Fruit fly (Drosophila melanogaster) whole organism, embryonic: Measurements from ENCODE around the gene CG15343.
A peak's percentile ranks its signal among the peaks of the same experiment; 100 is the strongest.

Experiments
- CG10462 ChIP-seq: fragments of 200-800 bp; sonication (Bioruptor generic); optimal IDR thresholded peaks from 2 replicates; lab custom pipeline; 2016; ENCODE audit warnings: missing biosample characterization, missing genetic modification characterization
- CG12071 ChIP-seq: fragments of 200-800 bp; sonication (Bioruptor generic); optimal IDR thresholded peaks from 3 replicates; lab custom pipeline; 2018; ENCODE audit warnings: missing biosample characterization, mild to moderate bottlenecking, missing genetic modification characterization
- CG12236 ChIP-seq: fragments of 200-800 bp; sonication (Bioruptor generic); optimal IDR thresholded peaks from 2 replicates; lab custom pipeline; 2016; ENCODE audit warnings: missing biosample characterization, missing genetic modification characterization
- CG15479 ChIP-seq: fragments of 200-800 bp; sonication (Bioruptor generic); optimal IDR thresholded peaks from 3 replicates; lab custom pipeline; 2019; ENCODE audit warnings: missing biosample characterization, mild to moderate bottlenecking, missing genetic modification characterization, moderate library complexity
- CG15601 ChIP-seq: fragments of 200-800 bp; sonication (Bioruptor generic); optimal IDR thresholded peaks from 3 replicates; lab custom pipeline; 2019; ENCODE audit warnings: missing biosample characterization, mild to moderate bottlenecking, missing genetic modification characterization, moderate library complexity
- CG18764 ChIP-seq: fragments of 200-800 bp; sonication (Bioruptor generic); optimal IDR thresholded peaks from 3 replicates; lab custom pipeline; 2016; ENCODE audit warnings: missing biosample characterization, missing genetic modification characterization
- CG3281 ChIP-seq: fragments of 200-800 bp; sonication (Bioruptor generic); optimal IDR thresholded peaks from 3 replicates; lab custom pipeline; 2017; ENCODE audit warnings: missing biosample characterization, mild to moderate bottlenecking, missing genetic modification characterization
- CG8924 ChIP-seq: fragments of 200-800 bp; optimal IDR thresholded peaks from 3 replicates; lab custom pipeline; 2019; ENCODE audit warnings: missing biosample characterization, mild to moderate bottlenecking, missing genetic modification characterization, moderate library complexity
- D19A ChIP-seq: fragments of 200-800 bp; optimal IDR thresholded peaks from 3 replicates; lab custom pipeline; 2019; ENCODE audit warnings: missing biosample characterization, mild to moderate bottlenecking, missing genetic modification characterization, moderate library complexity
- Dp ChIP-seq: fragments of 200-800 bp; sonication (Bioruptor generic); optimal IDR thresholded peaks from 2 replicates; lab custom pipeline; 2018; ENCODE audit warnings: missing biosample characterization, mild to moderate bottlenecking, missing genetic modification characterization, moderate library complexity
- Eip74EF ChIP-seq, 2 experiments: fragments of 200-800 bp in 1 of 2; fragments of >200 bp in 1 of 2; sonication (Bioruptor generic) in 1 of 2; optimal IDR thresholded peaks; 2 replicates each; lab custom pipeline; 2017 to 2019; ENCODE audit warnings: missing biosample characterization in 2 of 2, missing genetic modification characterization in 2 of 2, mild to moderate bottlenecking in 1 of 2, moderate library complexity in 1 of 2
- Hmx ChIP-seq: fragments of 200-800 bp; sonication (Bioruptor generic); optimal IDR thresholded peaks from 2 replicates; lab custom pipeline; 2016; ENCODE audit warnings: missing biosample characterization, missing genetic modification characterization
- Hr78 ChIP-seq, 2 experiments: fragments of 200-800 bp in 1 of 2; fragments of >200 bp in 1 of 2; sonication (Bioruptor generic) in 1 of 2; optimal IDR thresholded peaks; 2 replicates each; lab custom pipeline; 2017 to 2019; ENCODE audit warnings: missing biosample characterization in 2 of 2, missing genetic modification characterization in 2 of 2, mild to moderate bottlenecking in 1 of 2, moderate library complexity in 1 of 2
- Kr ChIP-seq: fragments of 200-800 bp; sonication (Bioruptor generic); optimal IDR thresholded peaks from 2 replicates; lab custom pipeline; 2017; ENCODE audit warnings: missing biosample characterization, mild to moderate bottlenecking, missing genetic modification characterization
- Oaz ChIP-seq: fragments of 200-800 bp; sonication (Bioruptor generic); IDR thresholded peaks from 2 replicates; pipeline ENCODE4 v1.3.6; 2022; ENCODE audit warnings: missing biosample characterization, missing genetic modification characterization
- Six4 ChIP-seq: fragments of 200-800 bp; sonication (Bioruptor generic); optimal IDR thresholded peaks from 2 replicates; lab custom pipeline; 2016; ENCODE audit warnings: missing biosample characterization, missing genetic modification characterization
- Sox100B ChIP-seq: fragments of 200-800 bp; sonication (Bioruptor generic); optimal IDR thresholded peaks from 3 replicates; lab custom pipeline; 2018; ENCODE audit warnings: missing biosample characterization, mild to moderate bottlenecking, missing genetic modification characterization
- dmrt11E ChIP-seq: fragments of 200-800 bp; sonication (Bioruptor generic); optimal IDR thresholded peaks from 3 replicates; lab custom pipeline; 2018; ENCODE audit warnings: missing biosample characterization, mild to moderate bottlenecking, missing genetic modification characterization, moderate library complexity
- esg ChIP-seq: fragments of 200-800 bp; sonication (Bioruptor generic); conservative IDR thresholded peaks from 2 replicates; pipeline ENCODE4 v1.3.6; 2022; ENCODE audit warnings: missing biosample characterization, missing genetic modification characterization
- eve ChIP-seq, 2 experiments: fragments of >200 bp; optimal IDR thresholded peaks; 2 replicates each; lab custom pipeline; 2017; ENCODE audit warnings: missing biosample characterization in 2 of 2, missing genetic modification characterization in 2 of 2
- gcm ChIP-seq: fragments of 200-800 bp; sonication (Bioruptor generic); optimal IDR thresholded peaks from 2 replicates; lab custom pipeline; 2019; ENCODE audit warnings: missing biosample characterization, mild to moderate bottlenecking, missing genetic modification characterization, moderate library complexity
- gem ChIP-seq: fragments of 200-800 bp; sonication (Bioruptor generic); optimal IDR thresholded peaks from 2 replicates; lab custom pipeline; 2019; ENCODE audit warnings: missing biosample characterization, mild to moderate bottlenecking, missing genetic modification characterization, moderate library complexity
- gsb-n ChIP-seq: fragments of 200-800 bp; sonication (Bioruptor generic); optimal IDR thresholded peaks from 3 replicates; lab custom pipeline; 2018; ENCODE audit warnings: missing biosample characterization, mild to moderate bottlenecking, missing genetic modification characterization
- jing ChIP-seq: fragments of 200-800 bp; sonication (Bioruptor generic); optimal IDR thresholded peaks from 2 replicates; lab custom pipeline; 2018; ENCODE audit warnings: missing biosample characterization, mild to moderate bottlenecking, missing genetic modification characterization
- klu ChIP-seq: fragments of 200-800 bp; sonication (Bioruptor generic); IDR thresholded peaks from 2 replicates; pipeline ENCODE4 v1.3.6; 2022; ENCODE audit warnings: missing biosample characterization, missing genetic modification characterization
- kni ChIP-seq: fragments of 200-800 bp; sonication (Bioruptor generic); optimal IDR thresholded peaks from 3 replicates; lab custom pipeline; 2017; ENCODE audit warnings: mild to moderate bottlenecking, missing biosample characterization, missing genetic modification reagents, missing genetic modification characterization
- lab ChIP-seq: fragments of 200-800 bp; sonication (Bioruptor generic); optimal IDR thresholded peaks from 3 replicates; lab custom pipeline; 2017; ENCODE audit warnings: missing biosample characterization, missing genetic modification characterization, mild to moderate bottlenecking, moderate library complexity, missing genetic modification reagents
- pan ChIP-seq, 4 experiments: fragments of >200 bp in 3 of 4; fragments of 200-800 bp in 1 of 4; sonication (Bioruptor generic) in 1 of 4; optimal IDR thresholded peaks in 3 of 4; IDR thresholded peaks in 1 of 4; 2 replicates each; pipeline versions ENCODE4 v1.3.6 to Lab custom; 2017 to 2022; ENCODE audit warnings: missing biosample characterization in 2 of 4, missing genetic modification characterization in 2 of 4, mixed read lengths in 1 of 4
- pros ChIP-seq: fragments of 200-800 bp; sonication (Bioruptor generic); optimal IDR thresholded peaks from 3 replicates; lab custom pipeline; 2019; ENCODE audit warnings: missing biosample characterization, mild to moderate bottlenecking, missing genetic modification characterization, moderate library complexity
- repo ChIP-seq: fragments of 200-800 bp; sonication (Bioruptor generic); optimal IDR thresholded peaks from 2 replicates; lab custom pipeline; 2016; ENCODE audit warnings: missing biosample characterization, missing genetic modification characterization
- ro ChIP-seq: fragments of 200-800 bp; sonication (Bioruptor generic); IDR thresholded peaks from 2 replicates; pipeline ENCODE4 v1.3.6; 2022; ENCODE audit warnings: missing biosample characterization, missing genetic modification characterization
- sens ChIP-seq: fragments of 200-800 bp; sonication (Bioruptor generic); peaks from one replicate; lab custom pipeline; 2016; ENCODE audit warnings: missing biosample characterization, missing genetic modification characterization
- sqz ChIP-seq: fragments of 200-800 bp; sonication (Bioruptor generic); optimal IDR thresholded peaks from 3 replicates; lab custom pipeline; 2018; ENCODE audit warnings: missing biosample characterization, mild to moderate bottlenecking, missing genetic modification characterization
- sug ChIP-seq: fragments of 200-800 bp; optimal IDR thresholded peaks from 2 replicates; lab custom pipeline; 2019; ENCODE audit warnings: missing biosample characterization, mild to moderate bottlenecking, missing genetic modification characterization, moderate library complexity
- tap ChIP-seq: fragments of 200-800 bp; optimal IDR thresholded peaks from 3 replicates; lab custom pipeline; 2019; ENCODE audit warnings: missing biosample characterization, mild to moderate bottlenecking, missing genetic modification characterization, moderate library complexity
- twi ChIP-seq: fragments of 200-800 bp; optimal IDR thresholded peaks from 2 replicates; lab custom pipeline; 2019; ENCODE audit warnings: missing biosample characterization, mild to moderate bottlenecking, missing genetic modification characterization, moderate library complexity
- zfh2 ChIP-seq: fragments of 200-800 bp; sonication (Bioruptor generic); optimal IDR thresholded peaks from 2 replicates; lab custom pipeline; 2016; ENCODE audit warnings: missing biosample characterization, missing genetic modification characterization

CG15343 gene

dm6 chrX:8273799-8274484 is at the start of gene CG15343 (continued):
- TF ChIP-seq Dp (no peak), sug (tag; lab: Kevin White, UChicago) (peak; percentile 12), zfh2 (GFP tag; lab: Kevin White, UChicago) (peak; percentile 31), Oaz (GFP tag; lab: Robert Waterston, UW) (no peak), pan (optimal IDR thresholded peaks at IDR 0.05; lab: Kevin White, UChicago) (no peak), pan (GFP tag; optimal IDR thresholded peaks at IDR 0.05 in 1 of 2, IDR thresholded peaks at IDR 0.05 in 1 of 2) (peak in 1 of 2 experiments; percentile 44), ro (GFP tag; lab: Robert Waterston, UW) (no peak), CG15479 (no peak), CG15601 (tag; lab: Kevin White, UChicago) (no peak), lab (peak; percentile 32), repo (GFP tag; lab: Kevin White, UChicago) (no peak), CG3281 (GFP tag; lab: Kevin White, UChicago) (no peak), CG12071 (GFP tag; lab: Kevin White, UChicago) (no peak), Hmx (GFP tag; lab: Kevin White, UChicago) (no peak), esg (no peak), CG12236 (no peak), klu (GFP tag; lab: Robert Waterston, UW) (no peak)

dm6 chrX:8295338-8296206 is 22.0 kb upstream of the CG15343 start:
- TF ChIP-seq CG18764 (GFP tag; lab: Kevin White, UChicago), result peak; percentile 16
- peak; percentile 52 for TF ChIP-seq CG8924 (tag; lab: Kevin White, UChicago)
- TF ChIP-seq gcm (GFP tag; lab: Kevin White, UChicago), result peak; percentile 82
- peak; percentile 52 for TF ChIP-seq tap (tag; lab: Kevin White, UChicago)
- peak; percentile 3 for TF ChIP-seq sens (GFP tag; lab: Kevin White, UChicago)
- TF ChIP-seq CG10462, result peak; percentile 1
- peak; percentile 16 for TF ChIP-seq dmrt11E (tag; lab: Kevin White, UChicago)
- peak; percentile 49 for TF ChIP-seq CG15479
- TF ChIP-seq kni (GFP tag; lab: Kevin White, UChicago), result peak; percentile 81
- TF ChIP-seq twi (tag; lab: Kevin White, UChicago), result peak; percentile 95
- peak; percentile 50 for TF ChIP-seq gsb-n (tag; lab: Kevin White, UChicago)
- peak; percentile 99 for TF ChIP-seq pros (GFP tag; lab: Kevin White, UChicago)
- peak; percentile 100 for TF ChIP-seq Kr
- TF ChIP-seq CG15601 (tag; lab: Kevin White, UChicago), result peak; percentile 30
- TF ChIP-seq D19A (tag; lab: Kevin White, UChicago), result peak; percentile 76
- peak; percentile 39 for TF ChIP-seq Six4 (GFP tag; lab: Kevin White, UChicago)
- TF ChIP-seq Eip74EF (GFP tag; optimal IDR thresholded peaks at IDR 0.05; lab: Kevin White, UChicago), result peak in 1 of 2 experiments; percentile 68
- peak; percentile 97 for TF ChIP-seq sqz (GFP tag; lab: Kevin White, UChicago)
- peak; percentile 85 for TF ChIP-seq Sox100B (GFP tag; lab: Kevin White, UChicago)
- peak; percentile 27 for TF ChIP-seq jing (GFP tag; lab: Kevin White, UChicago)
- peak in 1 of 2 experiments; percentile 24 for TF ChIP-seq eve (GFP tag; optimal IDR thresholded peaks at IDR 0.05; lab: Kevin White, UChicago)
- TF ChIP-seq Hr78 (GFP tag; optimal IDR thresholded peaks at IDR 0.05; lab: Kevin White, UChicago), result peak in 1 of 2 experiments; percentile 38
- peak; percentile 7 for TF ChIP-seq gem (tag; lab: Kevin White, UChicago)
